Worm (Caenorhabditis elegans): ENCODE results near the gene M70.5.

ce11 chrIV:2281353-2281976 is 6.0 kb upstream of the M70.5 start:
- TF ChIP-seq tbx-37 (GFP tag; conservative IDR thresholded peaks at IDR 0.05) (no peak), ets-7 (tag; optimal IDR thresholded peaks at IDR 0.05) (no peak), sea-1 (GFP tag; conservative IDR thresholded peaks at IDR 0.05) (no peak), F13C5.2 (tag; optimal IDR thresholded peaks at IDR 0.05) (no peak), scrt-1 (GFP tag; IDR thresholded peaks at IDR 0.05) (no peak), ama-1 (optimal IDR thresholded peaks at IDR 0.05) (no peak), hnd-1 (tag; optimal IDR thresholded peaks at IDR 0.05) (no peak), aly-1 (tag; optimal IDR thresholded peaks at IDR 0.05) (no peak), flt-1 (GFP tag; IDR thresholded peaks at IDR 0.05) (no peak), hmg-4 (GFP tag; optimal IDR thresholded peaks at IDR 0.05) (no peak), ceh-36 (tag; optimal IDR thresholded peaks at IDR 0.05) (no peak)
